Worm (Caenorhabditis elegans): ENCODE measurements around the gene sqv-6.

ce11 chrV:945828-946227, 18.8 kb downstream of the sqv-6 start:
- TF ChIP-seq dmd-4 (tag; optimal IDR thresholded peaks at IDR 0.05; ENCODE audit: borderline replicate concordance) (no peak), che-1 (tag; optimal IDR thresholded peaks at IDR 0.05) (no peak)
